Fruit fly (Drosophila melanogaster) whole organism, embryonic: Measurements from ENCODE around the gene CG32801.
A peak's percentile ranks its signal among the peaks of the same experiment; 100 is the strongest.

Source experiments
- CG10267 ChIP-seq: fragments of 200-800 bp; sonication (Bioruptor generic); optimal IDR thresholded peaks from 2 replicates; lab custom pipeline; 2018; ENCODE audit warnings: missing biosample characterization, mild to moderate bottlenecking, missing genetic modification characterization, moderate library complexity
- CG11696 ChIP-seq: fragments of 200-800 bp; sonication (Bioruptor generic); IDR thresholded peaks from 2 replicates; pipeline ENCODE4 v1.3.6; 2022; ENCODE audit warnings: missing biosample characterization, missing genetic modification characterization
- CG12236 ChIP-seq: fragments of 200-800 bp; sonication (Bioruptor generic); optimal IDR thresholded peaks from 2 replicates; lab custom pipeline; 2016; ENCODE audit warnings: missing biosample characterization, missing genetic modification characterization
- CG1233 ChIP-seq: fragments of 200-800 bp; sonication (Bioruptor generic); optimal IDR thresholded peaks from 4 replicates; lab custom pipeline; 2018; ENCODE audit warnings: missing biosample characterization, mild to moderate bottlenecking, missing genetic modification characterization
- CG12659 ChIP-seq: fragments of 200-800 bp; sonication (Bioruptor generic); optimal IDR thresholded peaks from 3 replicates; lab custom pipeline; 2017; ENCODE audit warnings: mild to moderate bottlenecking, missing biosample characterization, missing genetic modification reagents, missing genetic modification characterization
- CG1603 ChIP-seq: fragments of 200-800 bp; sonication (Bioruptor generic); optimal IDR thresholded peaks from 2 replicates; lab custom pipeline; 2019; ENCODE audit warnings: missing biosample characterization, mild to moderate bottlenecking, missing genetic modification characterization, moderate library complexity
- CG16815 ChIP-seq: fragments of 200-800 bp; sonication (Bioruptor generic); optimal IDR thresholded peaks from 3 replicates; lab custom pipeline; 2017; ENCODE audit warnings: missing biosample characterization, mild to moderate bottlenecking, missing genetic modification characterization
- CG17186 ChIP-seq: fragments of 200-800 bp; sonication (Bioruptor generic); optimal IDR thresholded peaks from 3 replicates; lab custom pipeline; 2017; ENCODE audit warnings: missing biosample characterization, missing genetic modification reagents, missing genetic modification characterization
- CG2712 ChIP-seq: fragments of 200-800 bp; optimal IDR thresholded peaks from 3 replicates; lab custom pipeline; 2019; ENCODE audit warnings: missing biosample characterization, mild to moderate bottlenecking, missing genetic modification characterization, moderate library complexity
- CG30431 ChIP-seq: fragments of 200-800 bp; sonication (Bioruptor generic); optimal IDR thresholded peaks from 2 replicates; lab custom pipeline; 2017; ENCODE audit warnings: missing biosample characterization, missing genetic modification characterization
- CG3995 ChIP-seq: fragments of 200-800 bp; sonication (Bioruptor generic); optimal IDR thresholded peaks from 3 replicates; lab custom pipeline; 2016; ENCODE audit warnings: missing biosample characterization, missing genetic modification characterization
- CG5180 ChIP-seq: fragments of 200-800 bp; sonication (Bioruptor generic); optimal IDR thresholded peaks from 3 replicates; lab custom pipeline; 2017; ENCODE audit warnings: missing biosample characterization, missing genetic modification characterization, mild to moderate bottlenecking, moderate library complexity, missing genetic modification reagents
- CG8359 ChIP-seq: fragments of 200-800 bp; sonication (Bioruptor generic); optimal IDR thresholded peaks from 2 replicates; lab custom pipeline; 2017; ENCODE audit warnings: missing biosample characterization, mild to moderate bottlenecking, missing genetic modification characterization, borderline replicate concordance
- CG9797 ChIP-seq: fragments of 200-800 bp; sonication (Bioruptor generic); optimal IDR thresholded peaks from 3 replicates; lab custom pipeline; 2018; ENCODE audit warnings: missing biosample characterization, mild to moderate bottlenecking, missing genetic modification characterization
- Deaf1 ChIP-seq: fragments of 200-800 bp; optimal IDR thresholded peaks from 3 replicates; lab custom pipeline; 2019; ENCODE audit warnings: missing biosample characterization, mild to moderate bottlenecking, missing genetic modification characterization, moderate library complexity
- Dek ChIP-seq: fragments of 200-800 bp; sonication (Bioruptor generic); optimal IDR thresholded peaks from 3 replicates; lab custom pipeline; 2019; ENCODE audit warnings: missing biosample characterization, mild to moderate bottlenecking, missing genetic modification characterization, moderate library complexity
- Dfd ChIP-seq, 2 experiments: fragments of >200 bp; optimal IDR thresholded peaks; 2 replicates each; lab custom pipeline; 2017; ENCODE audit warnings: missing biosample characterization in 2 of 2, missing genetic modification characterization in 2 of 2
- Dll ChIP-seq: fragments of 200-800 bp; sonication (Bioruptor generic); IDR thresholded peaks from 4 replicates; pipeline ENCODE4 v1.3.6; 2022; ENCODE audit warnings: missing biosample characterization, missing genetic modification characterization; ENCODE audit not compliant: partially characterized antibody
- Dp ChIP-seq: fragments of 200-800 bp; sonication (Bioruptor generic); optimal IDR thresholded peaks from 2 replicates; lab custom pipeline; 2018; ENCODE audit warnings: missing biosample characterization, mild to moderate bottlenecking, missing genetic modification characterization, moderate library complexity
- E2f1 ChIP-seq: fragments of 200-800 bp; sonication (Bioruptor generic); IDR thresholded peaks from 2 replicates; pipeline ENCODE4 v1.3.6; 2022; ENCODE audit warnings: missing biosample characterization, missing genetic modification characterization
- Eip74EF ChIP-seq, 2 experiments: fragments of 200-800 bp in 1 of 2; fragments of >200 bp in 1 of 2; sonication (Bioruptor generic) in 1 of 2; optimal IDR thresholded peaks; 2 replicates each; lab custom pipeline; 2017 to 2019; ENCODE audit warnings: missing biosample characterization in 2 of 2, missing genetic modification characterization in 2 of 2, mild to moderate bottlenecking in 1 of 2, moderate library complexity in 1 of 2
- Ets97D ChIP-seq: fragments of 200-800 bp; sonication (Bioruptor generic); optimal IDR thresholded peaks from 3 replicates; lab custom pipeline; 2016; ENCODE audit warnings: missing biosample characterization, missing genetic modification characterization
- Fer1 ChIP-seq: fragments of 200-800 bp; sonication (Bioruptor generic); optimal IDR thresholded peaks from 2 replicates; lab custom pipeline; 2017; ENCODE audit warnings: missing biosample characterization, mild to moderate bottlenecking, missing genetic modification characterization
- HLH4C ChIP-seq: fragments of 200-800 bp; sonication (Bioruptor generic); IDR thresholded peaks from 3 replicates; pipeline ENCODE4 v1.3.6; 2022; ENCODE audit warnings: missing biosample characterization, missing genetic modification characterization; ENCODE audit not compliant: partially characterized antibody
- HLHmδ ChIP-seq: fragments of 200-800 bp; sonication (Bioruptor generic); optimal IDR thresholded peaks from 2 replicates; lab custom pipeline; 2018; ENCODE audit warnings: missing biosample characterization, mild to moderate bottlenecking, missing genetic modification characterization, moderate library complexity
- Hr78 ChIP-seq, 2 experiments: fragments of 200-800 bp in 1 of 2; fragments of >200 bp in 1 of 2; sonication (Bioruptor generic) in 1 of 2; optimal IDR thresholded peaks; 2 replicates each; lab custom pipeline; 2017 to 2019; ENCODE audit warnings: missing biosample characterization in 2 of 2, missing genetic modification characterization in 2 of 2, mild to moderate bottlenecking in 1 of 2, moderate library complexity in 1 of 2
- Lhr ChIP-seq: fragments of 200-800 bp; sonication (Bioruptor generic); optimal IDR thresholded peaks from 3 replicates; lab custom pipeline; 2017; ENCODE audit warnings: mild to moderate bottlenecking, missing biosample characterization, missing genetic modification reagents, missing genetic modification characterization
- MESR4 ChIP-seq: fragments of 200-800 bp; sonication (Bioruptor generic); optimal IDR thresholded peaks from 2 replicates; lab custom pipeline; 2018; ENCODE audit warnings: missing biosample characterization, mild to moderate bottlenecking, missing genetic modification characterization, moderate library complexity
- Mad ChIP-seq: fragments of 200-800 bp; sonication (Bioruptor generic); optimal IDR thresholded peaks from 2 replicates; lab custom pipeline; 2016; ENCODE audit warnings: missing biosample characterization, missing genetic modification characterization
- Sox102F ChIP-seq: fragments of 200-800 bp; sonication (Bioruptor generic); optimal IDR thresholded peaks from 2 replicates; lab custom pipeline; 2018; ENCODE audit warnings: missing biosample characterization, mild to moderate bottlenecking, missing genetic modification characterization, moderate library complexity
- Spps ChIP-seq: fragments of 200-800 bp; sonication (Bioruptor generic); optimal IDR thresholded peaks from 2 replicates; lab custom pipeline; 2018; ENCODE audit warnings: missing biosample characterization, mild to moderate bottlenecking, missing genetic modification characterization
- amos ChIP-seq: fragments of 200-800 bp; sonication (Bioruptor generic); IDR thresholded peaks from 2 replicates; pipeline ENCODE4 v1.3.6; 2022; ENCODE audit warnings: missing biosample characterization, missing genetic modification characterization; ENCODE audit not compliant: partially characterized antibody
- br ChIP-seq: fragments of >200 bp; optimal IDR thresholded peaks from 2 replicates; lab custom pipeline; 2017
- bsh ChIP-seq, 2 experiments: fragments of 200-800 bp; sonication (Bioruptor generic); optimal IDR thresholded peaks; 2 replicates each; lab custom pipeline; 2017 to 2018; ENCODE audit warnings: mild to moderate bottlenecking in 2 of 2, missing biosample characterization in 2 of 2, missing genetic modification characterization in 2 of 2, moderate library complexity in 1 of 2
- kah ChIP-seq: fragments of 200-800 bp; sonication (Bioruptor generic); optimal IDR thresholded peaks from 2 replicates; lab custom pipeline; 2018; ENCODE audit warnings: missing biosample characterization, mild to moderate bottlenecking, missing genetic modification characterization
- lab ChIP-seq: fragments of 200-800 bp; sonication (Bioruptor generic); optimal IDR thresholded peaks from 3 replicates; lab custom pipeline; 2017; ENCODE audit warnings: missing biosample characterization, missing genetic modification characterization, mild to moderate bottlenecking, moderate library complexity, missing genetic modification reagents
- lilli ChIP-seq: fragments of 200-800 bp; sonication (Bioruptor generic); optimal IDR thresholded peaks from 3 replicates; lab custom pipeline; 2016; ENCODE audit warnings: missing biosample characterization, missing genetic modification characterization
- maf-S ChIP-seq: fragments of 200-800 bp; sonication (Bioruptor generic); optimal IDR thresholded peaks from 2 replicates; lab custom pipeline; 2016; ENCODE audit warnings: missing biosample characterization, missing genetic modification characterization
- oc ChIP-seq: fragments of 200-800 bp; sonication (Bioruptor generic); optimal IDR thresholded peaks from 2 replicates; lab custom pipeline; 2018; ENCODE audit warnings: missing biosample characterization, mild to moderate bottlenecking, missing genetic modification characterization, moderate library complexity
- pita ChIP-seq: fragments of 200-800 bp; sonication (Bioruptor generic); optimal IDR thresholded peaks from 2 replicates; lab custom pipeline; 2017; ENCODE audit warnings: missing biosample characterization, mild to moderate bottlenecking, missing genetic modification characterization
- prd ChIP-seq, 3 experiments: fragments of >200 bp in 2 of 3; fragments of 200-800 bp in 1 of 3; sonication (Bioruptor generic) in 1 of 3; optimal IDR thresholded peaks in 2 of 3; IDR thresholded peaks in 1 of 3; 2 replicates in 2 of 3; 3 replicates in 1 of 3; pipeline versions ENCODE4 v1.3.6 to Lab custom; 2017 to 2022; ENCODE audit warnings: missing biosample characterization in 1 of 3, missing genetic modification characterization in 1 of 3
- pzg ChIP-seq: fragments of 200-800 bp; sonication (Bioruptor generic); optimal IDR thresholded peaks from 3 replicates; lab custom pipeline; 2018; ENCODE audit warnings: missing biosample characterization, mild to moderate bottlenecking, missing genetic modification characterization, moderate library complexity
- row ChIP-seq: fragments of 200-800 bp; sonication (Bioruptor generic); IDR thresholded peaks from 3 replicates; pipeline ENCODE4 v1.3.6; 2022; ENCODE audit warnings: missing biosample characterization, missing genetic modification characterization
- sens ChIP-seq: fragments of 200-800 bp; sonication (Bioruptor generic); peaks from one replicate; lab custom pipeline; 2016; ENCODE audit warnings: missing biosample characterization, missing genetic modification characterization
- sr ChIP-seq: fragments of 200-800 bp; sonication (Bioruptor generic); IDR thresholded peaks from 3 replicates; pipeline ENCODE4 v1.3.6; 2022; ENCODE audit warnings: missing biosample characterization, missing genetic modification characterization
- stwl ChIP-seq: fragments of 200-800 bp; sonication (Bioruptor generic); optimal IDR thresholded peaks from 3 replicates; lab custom pipeline; 2018; ENCODE audit warnings: missing biosample characterization, mild to moderate bottlenecking, missing genetic modification characterization, moderate library complexity
- tna ChIP-seq: fragments of 200-800 bp; sonication (Bioruptor generic); IDR thresholded peaks from 2 replicates; pipeline ENCODE4 v1.3.6; 2022; ENCODE audit warnings: missing biosample characterization, missing genetic modification characterization; ENCODE audit not compliant: partially characterized antibody
- zen2 ChIP-seq: fragments of 200-800 bp; sonication (Bioruptor generic); IDR thresholded peaks from 3 replicates; pipeline ENCODE4 v1.3.6; 2022; ENCODE audit warnings: missing biosample characterization, missing genetic modification characterization; ENCODE audit not compliant: partially characterized antibody

Gene CG32801

DNA sequence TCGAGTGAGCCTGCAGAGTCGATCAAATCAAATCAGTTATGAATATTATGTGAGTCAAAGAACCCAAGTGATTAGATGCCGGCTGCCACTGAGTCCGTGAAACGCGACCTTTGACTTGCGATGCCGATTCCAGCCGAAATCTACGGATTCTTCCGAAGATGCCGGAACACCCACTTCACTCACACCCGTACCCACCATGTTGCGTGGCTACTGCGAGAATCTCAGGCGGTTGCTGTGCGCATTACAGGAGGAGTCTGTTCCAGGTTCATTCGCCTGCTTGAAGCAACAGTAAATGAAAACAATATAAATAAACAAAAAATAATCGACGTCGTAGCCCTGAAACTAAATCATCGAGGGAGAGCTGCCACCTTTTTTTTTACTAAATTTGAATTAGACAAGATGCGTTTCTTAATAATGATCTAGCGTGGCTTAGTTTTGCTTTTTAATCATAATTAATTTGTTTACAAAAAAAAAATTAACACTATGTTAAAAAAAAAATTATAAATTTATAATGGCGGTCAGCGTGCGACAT is 1.3 kb downstream of the CG32801 start, which contains the start of gene Ldaf1 (continued):
- peak; percentile 5 for TF ChIP-seq lilli (GFP tag; lab: Kevin White, UChicago)
- no peak for TF ChIP-seq HLH4C (GFP tag; lab: Robert Waterston, UW)
- TF ChIP-seq Lhr (GFP tag; lab: Kevin White, UChicago), result no peak
- peak; percentile 69 for TF ChIP-seq sens (GFP tag; lab: Kevin White, UChicago)
- no peak for TF ChIP-seq bsh (GFP tag; optimal IDR thresholded peaks at IDR 0.05; lab: Kevin White, UChicago)
- no peak for TF ChIP-seq pita
- TF ChIP-seq kah, result no peak
- no peak for TF ChIP-seq maf-S (GFP tag; lab: Kevin White, UChicago)
- TF ChIP-seq Mad (GFP tag; lab: Kevin White, UChicago), result no peak
- no peak for TF ChIP-seq CG3995
- TF ChIP-seq CG16815 (GFP tag; lab: Kevin White, UChicago), result no peak
- TF ChIP-seq CG30431 (GFP tag; lab: Kevin White, UChicago), result no peak
- TF ChIP-seq Spps, result no peak
- peak; percentile 21 for TF ChIP-seq CG1603 (tag; lab: Kevin White, UChicago)
- TF ChIP-seq CG1233 (GFP tag; lab: Kevin White, UChicago), result no peak
- no peak for TF ChIP-seq tna (GFP tag; lab: Robert Waterston, UW)
- peak; percentile 5 for TF ChIP-seq Fer1 (GFP tag; lab: Kevin White, UChicago)
- no peak for TF ChIP-seq E2f1 (GFP tag; lab: Robert Waterston, UW)
- peak; percentile 40 for TF ChIP-seq stwl (tag; lab: Kevin White, UChicago)
- TF ChIP-seq CG12659, result peak; percentile 28
- TF ChIP-seq Ets97D (GFP tag; lab: Kevin White, UChicago), result no peak
- no peak for TF ChIP-seq Dek (tag; lab: Kevin White, UChicago)
- no peak for TF ChIP-seq sr
- peak in 1 of 2 experiments; percentile 55 for TF ChIP-seq Hr78 (GFP tag; optimal IDR thresholded peaks at IDR 0.05; lab: Kevin White, UChicago)
- TF ChIP-seq CG11696 (GFP tag; lab: Robert Waterston, UW), result no peak
- TF ChIP-seq br (lab: Kevin White, UChicago), result no peak
- TF ChIP-seq pzg (GFP tag; lab: Kevin White, UChicago), result peak; percentile 33
- no peak for TF ChIP-seq CG5180
- 0 out of 4 replicates have a peak, but pooled peaks have one; percentile 25 for TF ChIP-seq Dll
- TF ChIP-seq oc (tag; lab: Kevin White, UChicago), result no peak
- TF ChIP-seq Sox102F (GFP tag; lab: Kevin White, UChicago), result no peak
- TF ChIP-seq CG8359 (GFP tag; lab: Kevin White, UChicago), result no peak
- peak; percentile 20 for TF ChIP-seq MESR4 (GFP tag; lab: Kevin White, UChicago)
- TF ChIP-seq Dp (GFP tag; lab: Kevin White, UChicago), result peak; percentile 54

DNA sequence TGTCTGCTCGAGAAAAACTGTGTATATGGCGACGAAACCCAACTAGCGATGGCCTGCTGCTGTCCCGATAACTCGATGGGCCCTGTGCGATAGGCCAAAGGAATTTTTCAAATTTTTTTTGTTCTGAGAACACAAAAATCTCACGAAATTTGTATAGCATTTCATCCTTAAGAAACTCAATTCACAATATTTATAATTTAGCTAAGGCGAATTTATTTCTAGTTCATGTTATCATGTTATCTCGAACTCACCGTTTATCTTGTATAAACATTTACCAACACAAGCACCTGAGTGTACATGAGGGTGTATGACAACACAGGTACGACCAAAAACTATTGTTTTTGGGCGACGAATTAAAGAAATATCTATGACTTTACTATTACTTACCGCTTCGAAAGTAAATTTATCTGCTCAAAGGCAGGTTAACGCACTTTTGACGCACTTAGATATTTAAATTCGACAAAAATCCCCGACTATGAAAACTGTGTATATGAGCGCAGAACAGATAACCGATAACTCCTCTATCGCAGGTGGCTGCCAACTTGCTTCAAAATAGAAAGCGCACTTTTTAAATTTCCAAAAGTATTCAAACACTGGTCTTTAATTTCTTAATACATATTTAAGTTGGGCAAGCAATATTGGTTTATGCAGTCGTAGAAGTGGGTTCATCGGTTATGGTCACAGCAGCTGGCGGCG is 2.7 kb downstream of the CG32801 start, which contains the start of gene arm:
Gene arm (minus strand): TSS at position 524 of the 696 bp plus-strand sequence.
- TF ChIP-seq lab (no peak), CG2712 (tag; lab: Kevin White, UChicago) (no peak), zen2 (GFP tag; lab: Robert Waterston, UW) (no peak), HLHmδ (no peak), Eip74EF (GFP tag; optimal IDR thresholded peaks at IDR 0.05; lab: Kevin White, UChicago) (no peak), Dfd (GFP tag; optimal IDR thresholded peaks at IDR 0.05; lab: Kevin White, UChicago) (no peak), CG10267 (peak; percentile 19), row (peak; percentile 38; the same call in 2 of the 3 replicates), CG9797 (no peak), prd (optimal IDR thresholded peaks at IDR 0.05; lab: Kevin White, UChicago) (no peak), prd (GFP tag; IDR thresholded peaks at IDR 0.05; lab: Robert Waterston, UW) (no peak), amos (GFP tag; lab: Robert Waterston, UW) (peak; percentile 26; the same call in 1 of the 2 replicates), Deaf1 (tag; lab: Kevin White, UChicago) (no peak), CG17186 (peak; percentile 61), CG12236 (GFP tag; lab: Kevin White, UChicago) (no peak)
